Fruit fly (Drosophila melanogaster): ENCODE results near the gene Gapvd1.

Gene Gapvd1

DNA sequence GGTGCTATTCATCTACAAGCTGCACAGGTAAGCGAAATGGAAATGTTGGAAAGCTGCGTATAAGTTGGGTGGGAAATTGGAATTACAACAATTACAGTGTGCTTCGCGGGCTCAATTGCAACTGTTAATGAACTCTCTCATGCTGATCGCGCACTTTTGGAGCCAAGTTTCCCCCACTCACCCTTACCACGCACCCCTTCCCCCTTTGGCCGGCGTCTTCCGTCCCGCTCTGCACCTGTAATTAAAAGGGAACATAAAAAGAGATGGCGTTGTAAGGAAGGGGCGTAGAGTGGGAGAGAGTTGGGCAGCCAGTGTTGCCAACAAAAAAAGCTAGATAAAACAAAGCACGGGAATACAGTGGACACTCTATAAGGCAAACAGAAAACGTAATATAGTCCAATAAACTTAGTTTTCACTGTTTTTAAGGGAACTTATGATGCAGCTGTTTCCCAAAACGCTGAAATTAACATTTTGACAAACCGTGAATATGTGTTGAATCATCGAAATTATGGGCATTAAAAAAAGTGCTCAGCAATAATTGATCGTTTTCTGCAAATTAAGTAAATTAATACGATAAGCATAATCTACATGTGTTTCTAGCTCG, 15.6 kb downstream of the Gapvd1 start (continued):
- TF ChIP-seq mam (GFP tag; optimal IDR thresholded peaks at IDR 0.05) = peak; percentile 13
- TF ChIP-seq Xbp1 (GFP tag; optimal IDR thresholded peaks at IDR 0.05) = peak; percentile 30
- 0 out of 2 replicates have a peak, but pooled peaks have one; percentile 21 for TF ChIP-seq ap (GFP tag; IDR thresholded peaks at IDR 0.05)
- TF ChIP-seq kni (GFP tag; optimal IDR thresholded peaks at IDR 0.05) = peak; percentile 22
- TF ChIP-seq gce (GFP tag; IDR thresholded peaks at IDR 0.05) = no peak
- TF ChIP-seq zfh1 (GFP tag; IDR thresholded peaks at IDR 0.05) = 0 out of 3 replicates have a peak, but pooled peaks have one; percentile 27
- TF ChIP-seq Dbx (GFP tag; IDR thresholded peaks at IDR 0.05) = no peak
- no peak for TF ChIP-seq CG4707 (GFP tag; optimal IDR thresholded peaks at IDR 0.05)
- no peak for TF ChIP-seq CG10147 (GFP tag; optimal IDR thresholded peaks at IDR 0.05)
- TF ChIP-seq CG18619 (GFP tag; optimal IDR thresholded peaks at IDR 0.05) = peak; percentile 13
- TF ChIP-seq CG6689 (GFP tag; IDR thresholded peaks at IDR 0.05) = no peak
- no peak for TF ChIP-seq ase (GFP tag; IDR thresholded peaks at IDR 0.05)
- peak; percentile 41 for TF ChIP-seq CG2120 (GFP tag; optimal IDR thresholded peaks at IDR 0.05)
- no peak for TF ChIP-seq Oaz (GFP tag; IDR thresholded peaks at IDR 0.05)
- no peak for TF ChIP-seq ewg (GFP tag; optimal IDR thresholded peaks at IDR 0.05)
- peak; percentile 2 for TF ChIP-seq CG7839 (tag; optimal IDR thresholded peaks at IDR 0.05)
- no peak for TF ChIP-seq Dek (tag; optimal IDR thresholded peaks at IDR 0.05)
- peak; percentile 24 for TF ChIP-seq ind (GFP tag; optimal IDR thresholded peaks at IDR 0.05)
- TF ChIP-seq CG12391 (tag; optimal IDR thresholded peaks at IDR 0.05) = peak; percentile 18
- peak; percentile 12 for TF ChIP-seq CG7786 (GFP tag; optimal IDR thresholded peaks at IDR 0.05)
- TF ChIP-seq pnt (GFP tag; optimal IDR thresholded peaks at IDR 0.05) = peak; percentile 12
- peak; percentile 20 for TF ChIP-seq Oli (tag; optimal IDR thresholded peaks at IDR 0.05)
- no peak for TF ChIP-seq zen (tag; optimal IDR thresholded peaks at IDR 0.05)
- TF ChIP-seq Trl (optimal IDR thresholded peaks at IDR 0.05) = no peak
- no peak for TF ChIP-seq Trl (GFP tag; optimal IDR thresholded peaks at IDR 0.05)
- TF ChIP-seq prd (optimal IDR thresholded peaks at IDR 0.05) = no peak
- peak; percentile 50; the same call in 2 of the 3 replicates for TF ChIP-seq prd (GFP tag; IDR thresholded peaks at IDR 0.05)
- TF ChIP-seq CG31441 (GFP tag; IDR thresholded peaks at IDR 0.05) = 0 out of 2 replicates have a peak, but pooled peaks have one; percentile 15
- TF ChIP-seq phol (tag; optimal IDR thresholded peaks at IDR 0.05) = peak; percentile 4
- TF ChIP-seq corto (GFP tag; optimal IDR thresholded peaks at IDR 0.05) = no peak
- TF ChIP-seq lmd (GFP tag; IDR thresholded peaks at IDR 0.05) = 0 out of 2 replicates have a peak, but pooled peaks have one; percentile 5
- no peak for TF ChIP-seq CG11696 (GFP tag; IDR thresholded peaks at IDR 0.05)
- no peak for TF ChIP-seq CG2202 (tag; optimal IDR thresholded peaks at IDR 0.05)
- no peak for TF ChIP-seq cas (GFP tag; IDR thresholded peaks at IDR 0.05)
- TF ChIP-seq chif (GFP tag; optimal IDR thresholded peaks at IDR 0.05) = peak in 1 of 2 experiments; percentile 11
- TF ChIP-seq Tbp (GFP tag; optimal IDR thresholded peaks at IDR 0.05) = no peak
- TF ChIP-seq sens-2 (GFP tag; IDR thresholded peaks at IDR 0.05) = 0 out of 2 replicates have a peak, but pooled peaks have one; percentile 10
- TF ChIP-seq CG34376 (GFP tag; optimal IDR thresholded peaks at IDR 0.05) = no peak
- TF ChIP-seq jing (GFP tag; optimal IDR thresholded peaks at IDR 0.05) = no peak
- TF ChIP-seq CG6272 (GFP tag; IDR thresholded peaks at IDR 0.05) = no peak
- TF ChIP-seq CG16863 (GFP tag; optimal IDR thresholded peaks at IDR 0.05) = no peak
- TF ChIP-seq CG9609 (GFP tag; optimal IDR thresholded peaks at IDR 0.05) = no peak
- TF ChIP-seq fd96Cb (tag; optimal IDR thresholded peaks at IDR 0.05) = peak; percentile 17
- no peak for TF ChIP-seq dati (GFP tag; IDR thresholded peaks at IDR 0.05)
- TF ChIP-seq Hand (GFP tag; optimal IDR thresholded peaks at IDR 0.05) = no peak
- TF ChIP-seq CG30403 (GFP tag; optimal IDR thresholded peaks at IDR 0.05) = peak; percentile 43
- no peak for TF ChIP-seq otp (GFP tag; IDR thresholded peaks at IDR 0.05)
- TF ChIP-seq sd (tag; optimal IDR thresholded peaks at IDR 0.05) = no peak
- TF ChIP-seq CG1602 (GFP tag; optimal IDR thresholded peaks at IDR 0.05) = no peak
- TF ChIP-seq Ssrp (tag; optimal IDR thresholded peaks at IDR 0.05) = no peak
- TF ChIP-seq Mes4 (GFP tag; optimal IDR thresholded peaks at IDR 0.05) = no peak

Measured in whole organism, embryonic.